Fruit fly (Drosophila melanogaster) Kc167 (cell line): ENCODE results near the gene Itgbn.

ENCODE experiments used
- h ChIP-seq: fragments of >200 bp; optimal IDR thresholded peaks from 3 replicates; lab custom pipeline; 2018; ENCODE audit warnings: missing external identifiers
- psq ChIP-seq: fragments of >200 bp; optimal IDR thresholded peaks from 2 replicates; lab custom pipeline; 2017; ENCODE audit warnings: missing external identifiers
- ttk ChIP-seq: sonication (Bioruptor generic); optimal IDR thresholded peaks from 2 replicates; lab custom pipeline; 2017; ENCODE audit warnings: missing external identifiers

DNA sequence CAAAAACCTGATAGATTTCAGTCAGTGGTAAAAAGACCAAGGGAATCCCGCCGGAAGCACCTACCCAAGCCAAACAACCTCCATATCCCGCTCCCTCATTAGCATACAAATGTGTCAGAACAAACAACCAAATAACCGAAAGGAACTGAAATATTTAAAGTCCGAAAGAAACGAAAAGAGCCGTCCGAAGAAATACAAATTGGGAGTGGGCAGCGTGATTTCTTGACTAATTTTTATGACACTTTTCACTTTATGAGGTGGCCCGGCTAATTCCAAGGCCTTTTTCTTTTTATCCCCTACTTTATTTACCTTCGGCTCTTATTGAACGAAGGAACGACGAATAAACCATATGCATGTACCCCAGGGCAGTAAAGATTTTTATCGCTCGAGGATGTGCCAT, 12.1 kb upstream of the Itgbn start:
- TF ChIP-seq ttk (lab: Kevin White, UChicago): no peak
- no peak for TF ChIP-seq psq
- TF ChIP-seq h (lab: Kevin White, UChicago): no peak
